Fruit fly (Drosophila melanogaster) whole organism, pupa: ENCODE measurements around the gene CG9784.

Experiments used
- CG12605 ChIP-seq: fragments of 200-800 bp; sonication (Bioruptor generic); IDR thresholded peaks from 2 replicates; pipeline ENCODE4 v1.3.6; 2022; ENCODE audit warnings: missing biosample characterization, missing genetic modification characterization
- CG13204 ChIP-seq: fragments of 200-800 bp; sonication (Bioruptor generic); optimal IDR thresholded peaks from 2 replicates; lab custom pipeline; 2018; ENCODE audit warnings: missing biosample characterization, mild to moderate bottlenecking, missing genetic modification characterization, moderate library complexity
- CG15710 ChIP-seq: fragments of 200-800 bp; sonication (Bioruptor generic); optimal IDR thresholded peaks from 2 replicates; lab custom pipeline; 2018; ENCODE audit warnings: missing biosample characterization, mild to moderate bottlenecking, missing genetic modification characterization, moderate library complexity
- CG32121 ChIP-seq: fragments of 200-800 bp; sonication (Bioruptor generic); IDR thresholded peaks from 2 replicates; pipeline ENCODE4 v1.3.6; 2022; ENCODE audit warnings: missing biosample characterization, missing genetic modification characterization
- CG8159 ChIP-seq: fragments of 200-800 bp; sonication (Bioruptor generic); optimal IDR thresholded peaks from 3 replicates; lab custom pipeline; 2018; ENCODE audit warnings: missing biosample characterization, mild to moderate bottlenecking, missing genetic modification characterization, moderate library complexity
- EcR ChIP-seq: fragments of 200-800 bp; sonication (Bioruptor generic); optimal IDR thresholded peaks from 3 replicates; lab custom pipeline; 2019; ENCODE audit warnings: missing biosample characterization, missing genetic modification characterization, mild to moderate bottlenecking, moderate library complexity, missing genetic modification reagents
- Ets98B ChIP-seq: fragments of 200-800 bp; sonication (Bioruptor generic); IDR thresholded peaks from 2 replicates; pipeline ENCODE4 v1.3.6; 2022; ENCODE audit warnings: missing biosample characterization, missing genetic modification characterization

- no peak for TF ChIP-seq Ets98B (GFP tag; lab: Robert Waterston, UW)
- peak; percentile 22 for TF ChIP-seq CG13204 (GFP tag; lab: Kevin White, UChicago)
- no peak for TF ChIP-seq CG8159
- no peak for TF ChIP-seq CG32121 (GFP tag; lab: Robert Waterston, UW)
- TF ChIP-seq EcR (GFP tag; lab: Kevin White, UChicago): peak; percentile 80
- no peak for TF ChIP-seq CG15710
- no peak for TF ChIP-seq CG12605
Observed at dm6 chrX:16643363-16643946, 44.4 kb upstream of the CG9784 start.
